Fruit fly (Drosophila melanogaster) whole organism, wandering third instar larva: ENCODE results near the gene CG43999.
A peak's percentile ranks its signal among the peaks of the same experiment; 100 is the strongest.

Source experiments
- OdsH ChIP-seq: fragments of 200-800 bp; sonication (Bioruptor generic); optimal IDR thresholded peaks from 2 replicates; lab custom pipeline; 2016; ENCODE audit warnings: missing biosample characterization, mild to moderate bottlenecking, missing genetic modification characterization
- br ChIP-seq: fragments of 200-800 bp; sonication (Bioruptor generic); optimal IDR thresholded peaks from 2 replicates; lab custom pipeline; 2016; ENCODE audit warnings: missing biosample characterization, missing genetic modification characterization
- brk ChIP-seq: fragments of 200-800 bp; sonication (Bioruptor generic); optimal IDR thresholded peaks from 2 replicates; lab custom pipeline; 2016; ENCODE audit warnings: missing biosample characterization, mild to moderate bottlenecking, missing genetic modification characterization
- dmrt93B ChIP-seq: fragments of 200-800 bp; sonication (Bioruptor generic); optimal IDR thresholded peaks from 2 replicates; lab custom pipeline; 2018; ENCODE audit warnings: missing biosample characterization, mild to moderate bottlenecking, missing genetic modification characterization
- h ChIP-seq: fragments of 200-800 bp; sonication (Bioruptor generic); optimal IDR thresholded peaks from 3 replicates; lab custom pipeline; 2016; ENCODE audit warnings: missing biosample characterization, mild to moderate bottlenecking, missing genetic modification characterization
- pan ChIP-seq: fragments of >200 bp; optimal IDR thresholded peaks from 2 replicates; lab custom pipeline; 2017

DNA sequence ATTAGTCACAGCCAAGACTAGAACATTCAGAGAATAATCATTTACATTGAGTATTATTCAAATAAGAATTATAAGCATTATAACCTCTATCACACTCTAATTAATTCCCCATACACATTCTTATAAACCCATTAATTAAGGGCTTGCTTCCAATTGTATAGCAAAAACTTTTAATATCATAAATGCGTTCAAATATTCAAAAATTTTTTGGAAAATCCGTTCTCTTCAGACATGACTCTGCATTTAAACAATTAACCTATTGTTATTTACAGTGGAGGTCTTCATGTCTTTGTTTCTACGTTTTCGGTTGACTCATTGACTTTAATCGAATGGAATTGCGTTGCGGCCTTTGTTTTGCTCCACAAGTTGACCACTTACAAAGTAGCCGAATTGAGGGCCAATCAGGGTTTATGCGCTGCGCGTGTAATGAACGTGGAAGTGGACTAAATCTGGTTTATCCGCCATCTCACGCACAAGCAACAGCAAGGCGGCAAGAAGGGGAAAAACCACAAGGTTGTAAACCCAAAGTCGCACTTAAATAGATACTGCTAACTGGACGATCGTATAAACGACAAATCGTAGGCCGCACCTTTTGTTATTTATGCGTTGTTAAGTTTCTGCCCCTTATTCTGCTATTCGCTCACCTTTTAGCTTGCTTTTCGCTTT, 7.8 kb downstream of the CG43999 start:
- TF ChIP-seq brk, result no peak
- TF ChIP-seq h (GFP tag; lab: Kevin White, UChicago), result peak; percentile 50
- TF ChIP-seq dmrt93B, result peak; percentile 21
- no peak for TF ChIP-seq pan
- peak; percentile 26 for TF ChIP-seq OdsH
- TF ChIP-seq br, result peak; percentile 66
